Worm (Caenorhabditis elegans): Measurements from ENCODE around the gene srg-42.

The srg-42 gene

DNA sequence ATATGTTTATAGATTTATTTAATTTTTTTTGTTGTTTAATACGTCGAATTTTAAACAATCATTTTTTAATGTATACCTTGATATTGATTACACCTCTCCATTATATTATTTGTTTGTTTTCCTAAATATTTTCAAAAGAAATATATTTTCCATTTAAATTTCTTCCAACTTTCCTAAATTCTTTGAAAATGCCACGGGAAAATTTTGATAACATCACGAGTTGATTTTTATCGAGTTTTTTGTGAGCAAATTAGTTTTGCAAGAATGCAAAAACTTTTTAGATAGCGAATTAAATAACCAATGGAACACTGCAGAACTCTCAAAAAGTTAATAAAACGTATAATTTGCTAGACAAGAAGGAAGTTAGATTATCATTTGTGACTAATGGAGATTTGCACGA is at the start of gene srg-42:
Gene srg-42, minus strand, starts transcription at position 101 of the 400 bp plus-strand sequence.
- TF ChIP-seq flt-1 (GFP tag; IDR thresholded peaks at IDR 0.05) (no peak), klf-2 (GFP tag; conservative IDR thresholded peaks at IDR 0.05) (no peak), tab-1 (GFP tag; IDR thresholded peaks at IDR 0.05) (no peak)

DNA sequence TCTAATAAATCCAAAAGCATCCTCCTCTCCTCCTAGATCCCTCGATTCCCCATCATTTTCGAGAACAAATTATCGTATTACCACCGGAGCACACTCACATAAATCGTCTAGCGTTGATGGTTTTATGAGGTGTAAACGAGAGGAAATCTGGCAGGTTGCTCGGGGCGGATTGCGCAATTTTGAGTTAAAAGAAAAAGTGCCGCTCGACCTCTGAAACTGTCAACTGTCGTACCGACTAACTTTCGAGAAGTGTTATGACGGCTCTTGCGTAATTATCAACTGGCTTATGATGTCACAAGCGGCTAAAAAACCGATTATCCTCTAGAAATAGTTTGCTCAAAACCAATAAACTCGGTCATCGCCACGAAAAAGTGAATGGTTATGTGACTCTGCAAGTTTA is 48.6 kb upstream of the srg-42 start:
- TF ChIP-seq cog-1 (tag; optimal IDR thresholded peaks at IDR 0.05) (no peak), med-1 (GFP tag; optimal IDR thresholded peaks at IDR 0.05; ENCODE audit: insufficient read depth) (no peak), ztf-29 (GFP tag; IDR thresholded peaks at IDR 0.05) (no peak), klf-2 (GFP tag; conservative IDR thresholded peaks at IDR 0.05) (no peak), flt-1 (GFP tag; IDR thresholded peaks at IDR 0.05) (no peak), ztf-23 (GFP tag; IDR thresholded peaks at IDR 0.05) (no peak), ref-1 (GFP tag; conservative IDR thresholded peaks at IDR 0.05) (no peak), tab-1 (GFP tag; IDR thresholded peaks at IDR 0.05) (no peak)

DNA sequence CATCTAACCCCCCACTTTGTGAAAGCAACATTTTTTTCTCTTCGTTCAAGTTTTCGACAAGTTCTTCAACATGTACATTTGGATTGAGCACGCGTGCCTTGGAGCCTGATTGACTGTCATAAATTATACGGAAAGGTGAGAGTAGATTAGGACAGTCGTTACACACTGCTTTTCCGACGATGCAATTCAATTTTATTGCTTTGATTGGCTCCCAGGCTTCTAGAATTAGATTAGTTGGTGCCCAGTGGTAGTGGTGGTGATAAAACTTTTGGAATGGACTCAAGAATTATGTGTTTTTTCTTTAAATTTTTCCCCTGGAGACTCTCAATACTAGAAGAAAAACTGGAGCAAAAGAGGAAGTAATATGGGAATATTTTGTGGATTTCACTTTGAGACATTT is 46.6 kb upstream of the srg-42 start:
- no peak for TF ChIP-seq tab-1 (GFP tag; IDR thresholded peaks at IDR 0.05)
- TF ChIP-seq ztf-23 (GFP tag; IDR thresholded peaks at IDR 0.05) = no peak
- no peak for TF ChIP-seq flt-1 (GFP tag; IDR thresholded peaks at IDR 0.05)
- TF ChIP-seq cog-1 (tag; optimal IDR thresholded peaks at IDR 0.05) = no peak
- no peak for TF ChIP-seq ref-1 (GFP tag; conservative IDR thresholded peaks at IDR 0.05)

DNA sequence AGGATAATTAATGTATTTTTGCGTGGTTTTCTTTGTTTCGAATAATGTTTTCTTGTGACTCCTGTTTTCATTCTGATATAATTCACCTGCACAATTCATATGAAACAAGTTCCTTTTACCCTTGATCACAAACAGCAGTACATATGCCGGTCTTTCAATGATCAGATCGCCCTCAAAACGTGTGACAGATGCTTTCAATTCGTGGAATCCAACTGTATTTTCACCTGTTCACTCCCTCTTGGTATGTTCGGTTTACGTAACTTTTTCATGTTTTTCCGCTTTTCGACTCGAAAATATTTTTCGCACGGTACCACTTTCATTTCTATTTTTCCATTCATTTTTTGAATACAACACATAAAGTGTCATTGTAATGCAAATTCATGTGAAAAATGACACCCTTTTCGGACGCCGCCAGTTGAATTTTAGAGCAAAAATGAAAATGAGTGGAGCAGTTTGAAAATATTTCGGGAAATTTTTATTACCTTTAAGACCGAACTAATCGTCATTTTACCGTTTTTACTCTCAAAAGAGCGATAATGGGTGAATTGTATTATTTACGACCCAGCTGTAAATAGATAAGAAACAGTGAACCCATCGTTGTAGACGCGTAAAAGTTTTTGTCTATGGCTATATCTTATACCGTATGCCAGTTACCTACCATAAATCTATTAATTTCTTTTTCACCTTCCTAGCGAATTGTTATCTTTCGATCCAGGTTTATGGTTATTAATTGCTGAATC is 44.1 kb upstream of the srg-42 start, which contains the start of gene K10D6.4:
Gene K10D6.4, plus strand, starts transcription at position 100 of the 740 bp plus-strand sequence.
- TF ChIP-seq T22C8.4 (GFP tag; IDR thresholded peaks at IDR 0.05) = no peak
- no peak for TF ChIP-seq klf-2 (GFP tag; conservative IDR thresholded peaks at IDR 0.05)
- no peak for TF ChIP-seq ref-1 (GFP tag; conservative IDR thresholded peaks at IDR 0.05)
- TF ChIP-seq ztf-29 (GFP tag; IDR thresholded peaks at IDR 0.05) = no peak
- TF ChIP-seq med-1 (GFP tag; optimal IDR thresholded peaks at IDR 0.05; ENCODE audit: insufficient read depth) = no peak
- no peak for TF ChIP-seq cog-1 (tag; optimal IDR thresholded peaks at IDR 0.05)
- no peak for TF ChIP-seq tab-1 (GFP tag; IDR thresholded peaks at IDR 0.05)
- TF ChIP-seq flt-1 (GFP tag; IDR thresholded peaks at IDR 0.05) = no peak
- TF ChIP-seq ztf-23 (GFP tag; IDR thresholded peaks at IDR 0.05) = no peak

DNA sequence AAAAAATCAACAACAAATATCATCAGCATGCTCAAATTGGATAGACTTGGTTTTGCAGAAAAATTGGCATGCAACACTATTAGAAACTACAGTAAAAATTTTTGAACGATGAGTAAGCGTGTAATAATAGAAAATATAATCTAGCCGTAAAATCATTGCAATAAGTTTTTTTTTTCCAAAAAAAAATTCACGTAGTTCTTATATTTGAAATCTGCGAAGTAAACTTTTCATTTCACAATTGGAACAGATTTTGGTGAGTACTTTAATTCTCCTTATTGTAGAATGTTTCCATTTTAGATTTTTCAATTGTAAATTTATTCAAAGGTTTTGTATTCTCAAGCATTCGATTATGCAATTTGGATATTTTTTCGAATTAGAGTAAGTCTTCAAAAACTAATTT is 42.5 kb upstream of the srg-42 start, which contains the start of gene K10D6.3:
Gene K10D6.3, plus strand, starts transcription at position 301 of the 400 bp plus-strand sequence.
- TF ChIP-seq med-1 (GFP tag; optimal IDR thresholded peaks at IDR 0.05; ENCODE audit: insufficient read depth) = no peak
- TF ChIP-seq tab-1 (GFP tag; IDR thresholded peaks at IDR 0.05) = no peak
- TF ChIP-seq ztf-29 (GFP tag; IDR thresholded peaks at IDR 0.05) = no peak
- no peak for TF ChIP-seq cog-1 (tag; optimal IDR thresholded peaks at IDR 0.05)
- no peak for TF ChIP-seq T22C8.4 (GFP tag; IDR thresholded peaks at IDR 0.05)
- no peak for TF ChIP-seq flt-1 (GFP tag; IDR thresholded peaks at IDR 0.05)
- TF ChIP-seq ztf-23 (GFP tag; IDR thresholded peaks at IDR 0.05) = no peak
- no peak for TF ChIP-seq klf-2 (GFP tag; conservative IDR thresholded peaks at IDR 0.05)
- TF ChIP-seq ref-1 (GFP tag; conservative IDR thresholded peaks at IDR 0.05) = no peak

DNA sequence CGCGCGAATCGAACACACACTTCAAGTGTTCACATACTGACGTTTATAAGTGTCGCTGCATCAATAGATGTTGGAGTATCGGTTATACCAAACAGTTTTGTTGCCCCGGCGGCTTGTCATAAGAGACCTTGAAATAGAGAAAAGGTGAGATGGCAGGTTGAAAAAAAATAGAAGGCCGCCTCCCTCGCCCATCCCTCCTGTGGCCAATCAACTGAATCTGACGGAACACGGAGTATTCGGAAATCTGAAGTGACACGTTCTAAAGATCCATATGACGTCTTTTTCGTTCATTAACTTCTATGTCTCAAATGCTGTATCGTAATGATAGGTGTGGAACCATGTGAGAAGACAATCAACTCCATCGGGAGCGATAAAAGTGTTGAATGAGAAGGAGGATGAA is 41.6 kb upstream of the srg-42 start:
- no peak for TF ChIP-seq tab-1 (GFP tag; IDR thresholded peaks at IDR 0.05)
- no peak for TF ChIP-seq cog-1 (tag; optimal IDR thresholded peaks at IDR 0.05)
- no peak for TF ChIP-seq ref-1 (GFP tag; conservative IDR thresholded peaks at IDR 0.05)
- no peak for TF ChIP-seq flt-1 (GFP tag; IDR thresholded peaks at IDR 0.05)
- TF ChIP-seq klf-2 (GFP tag; conservative IDR thresholded peaks at IDR 0.05) = no peak
- no peak for TF ChIP-seq T22C8.4 (GFP tag; IDR thresholded peaks at IDR 0.05)
- TF ChIP-seq ztf-29 (GFP tag; IDR thresholded peaks at IDR 0.05) = no peak
- no peak for TF ChIP-seq ztf-23 (GFP tag; IDR thresholded peaks at IDR 0.05)

DNA sequence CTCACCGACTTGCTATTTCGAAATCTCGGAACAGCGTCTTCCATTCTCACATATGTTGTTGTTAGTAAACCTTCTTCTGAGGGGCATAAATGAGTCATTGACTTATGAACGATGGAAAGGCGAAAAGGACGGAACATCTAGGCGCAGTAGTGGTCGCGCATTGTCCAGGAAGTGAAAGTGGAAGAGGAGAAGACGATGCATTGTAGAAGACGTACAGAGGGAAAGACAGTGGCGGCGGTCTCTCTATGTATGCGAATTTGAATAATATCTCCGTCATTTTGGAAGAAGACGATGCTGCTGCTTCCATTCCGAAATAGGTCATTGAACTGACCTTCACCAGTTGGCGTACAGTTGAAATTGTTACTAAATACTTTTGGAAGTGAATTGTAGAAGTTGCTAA is 40.2 kb upstream of the srg-42 start:
- TF ChIP-seq cog-1 (tag; optimal IDR thresholded peaks at IDR 0.05) (no peak), ztf-29 (GFP tag; IDR thresholded peaks at IDR 0.05) (no peak), tab-1 (GFP tag; IDR thresholded peaks at IDR 0.05) (no peak), med-1 (GFP tag; optimal IDR thresholded peaks at IDR 0.05; ENCODE audit: insufficient read depth) (no peak), flt-1 (GFP tag; IDR thresholded peaks at IDR 0.05) (no peak), klf-2 (GFP tag; conservative IDR thresholded peaks at IDR 0.05) (no peak), T22C8.4 (GFP tag; IDR thresholded peaks at IDR 0.05) (no peak), ztf-23 (GFP tag; IDR thresholded peaks at IDR 0.05) (no peak), ref-1 (GFP tag; conservative IDR thresholded peaks at IDR 0.05) (no peak)

DNA sequence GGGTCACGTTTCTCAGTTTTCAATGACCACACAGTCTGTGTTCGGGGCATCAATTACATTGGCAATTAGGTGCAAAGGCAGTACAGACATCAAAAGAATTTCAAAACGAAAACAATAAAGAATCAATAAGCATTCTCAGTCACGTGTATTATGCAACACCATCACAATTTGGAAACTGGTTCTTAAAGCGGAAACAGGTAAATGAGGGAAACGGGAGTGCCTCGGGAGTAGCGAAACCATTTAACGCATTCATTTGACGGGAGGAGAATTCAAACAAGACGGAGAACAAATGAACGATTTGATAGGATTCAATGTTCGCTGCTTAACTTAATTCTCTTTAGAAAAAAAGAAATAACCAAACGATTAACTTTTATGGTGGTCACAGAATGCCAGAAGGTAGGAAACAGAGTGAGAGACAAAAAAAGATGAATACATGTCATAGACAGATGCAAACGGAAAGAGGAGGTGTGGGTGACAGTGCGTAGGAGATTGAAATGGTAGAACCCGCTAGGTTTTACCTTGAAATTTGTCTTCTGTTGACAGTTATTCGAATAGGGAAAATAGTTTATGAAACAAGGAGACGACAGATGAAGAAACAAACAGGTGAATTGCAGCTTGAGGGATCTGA is 38.9 kb upstream of the srg-42 start:
- TF ChIP-seq ztf-29 (GFP tag; IDR thresholded peaks at IDR 0.05) (no peak), flt-1 (GFP tag; IDR thresholded peaks at IDR 0.05) (no peak), cog-1 (tag; optimal IDR thresholded peaks at IDR 0.05) (no peak), ref-1 (GFP tag; conservative IDR thresholded peaks at IDR 0.05) (no peak), ztf-23 (GFP tag; IDR thresholded peaks at IDR 0.05) (no peak), tab-1 (GFP tag; IDR thresholded peaks at IDR 0.05) (no peak), med-1 (GFP tag; optimal IDR thresholded peaks at IDR 0.05; ENCODE audit: insufficient read depth) (no peak), klf-2 (GFP tag; conservative IDR thresholded peaks at IDR 0.05) (no peak), T22C8.4 (GFP tag; IDR thresholded peaks at IDR 0.05) (no peak)

DNA sequence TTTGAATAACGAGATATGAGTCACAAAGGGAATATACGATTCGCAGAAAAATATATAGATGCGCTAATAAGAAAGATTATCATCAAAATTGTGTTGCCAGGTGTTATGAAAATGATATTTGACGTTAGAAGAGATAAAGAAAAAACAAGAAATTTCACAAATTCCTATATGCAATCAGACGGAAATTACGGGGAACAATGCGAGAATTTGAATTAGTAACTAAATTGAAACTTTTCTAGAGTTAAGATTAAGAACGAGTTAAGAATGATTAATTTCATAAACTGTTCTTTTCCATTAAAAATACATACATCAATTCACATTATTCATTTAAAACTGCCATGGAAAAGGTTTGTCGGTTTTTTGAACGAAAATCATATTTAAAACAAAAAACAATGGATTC is 38.3 kb upstream of the srg-42 start, which contains the start of gene clc-6:
Gene clc-6, minus strand, starts transcription at position 101 of the 400 bp plus-strand sequence.
- no peak for TF ChIP-seq ztf-29 (GFP tag; IDR thresholded peaks at IDR 0.05)

DNA sequence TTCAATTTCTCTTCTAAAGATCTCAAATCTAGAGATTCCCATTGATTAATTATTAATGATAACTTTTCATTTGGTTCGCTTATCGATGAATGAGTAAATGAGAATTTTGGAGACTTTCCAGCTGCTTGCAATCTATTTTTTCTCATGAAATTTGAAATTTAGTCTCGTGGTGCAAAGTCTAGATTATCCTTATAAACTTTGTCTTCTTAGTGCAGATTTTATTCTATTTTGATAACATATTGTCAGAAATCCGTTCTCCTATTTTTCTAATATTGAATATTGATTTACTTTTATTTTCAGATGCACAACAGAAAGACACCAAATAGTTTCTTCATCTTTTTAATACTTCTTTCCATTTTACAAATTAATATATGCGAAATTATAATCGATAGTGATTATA is 33.1 kb upstream of the srg-42 start, which contains the start of gene lgc-49:
Gene lgc-49, plus strand, starts transcription at position 301 of the 400 bp plus-strand sequence.
- TF ChIP-seq tab-1 (GFP tag; IDR thresholded peaks at IDR 0.05) = no peak
- TF ChIP-seq flt-1 (GFP tag; IDR thresholded peaks at IDR 0.05) = no peak
- TF ChIP-seq klf-2 (GFP tag; conservative IDR thresholded peaks at IDR 0.05) = no peak
- no peak for TF ChIP-seq T22C8.4 (GFP tag; IDR thresholded peaks at IDR 0.05)
- TF ChIP-seq ref-1 (GFP tag; conservative IDR thresholded peaks at IDR 0.05) = no peak
- TF ChIP-seq med-1 (GFP tag; optimal IDR thresholded peaks at IDR 0.05; ENCODE audit: insufficient read depth) = no peak
- no peak for TF ChIP-seq cog-1 (tag; optimal IDR thresholded peaks at IDR 0.05)

All from whole organism, midembryonic.